Fruit fly (Drosophila melanogaster) ovary, adult (tissue): ENCODE results near the gene CG14186.

ENCODE experiments used
- CG17801 ChIP-seq: fragments of 200-800 bp; optimal IDR thresholded peaks from 2 replicates; lab custom pipeline; 2019; ENCODE audit warnings: missing biosample characterization, mild to moderate bottlenecking, missing genetic modification characterization, moderate library complexity; ENCODE audit not compliant: partially characterized antibody

Gene CG14186

dm6 chr3L:20088755-20089334 lies 14.8 kb downstream of the CG14186 start, which contains the start of gene sNPF-R:
TSS of gene sNPF-R (minus strand) at chr3L:20089007.
- no peak for TF ChIP-seq CG17801 (GFP tag; lab: Kevin White, UChicago)

dm6 chr3L:20085035-20085434 lies 18.6 kb downstream of the CG14186 start:
- TF ChIP-seq CG17801 (GFP tag; lab: Kevin White, UChicago) = no peak

- no peak for TF ChIP-seq CG17801 (GFP tag; lab: Kevin White, UChicago)
Measured at dm6 chr3L:20062546-20062945, 41.1 kb downstream of the CG14186 start.
